Fruit fly (Drosophila melanogaster) whole organism, pupa: ENCODE results near the gene fru.

Source experiments
- CG10348 ChIP-seq: fragments of 200-800 bp; sonication (Bioruptor generic); IDR thresholded peaks from 2 replicates; pipeline ENCODE4 v1.3.6; 2022; ENCODE audit warnings: missing biosample characterization, missing genetic modification characterization
- CG32121 ChIP-seq: fragments of 200-800 bp; sonication (Bioruptor generic); IDR thresholded peaks from 2 replicates; pipeline ENCODE4 v1.3.6; 2022; ENCODE audit warnings: missing biosample characterization, missing genetic modification characterization
- CG4496 ChIP-seq: fragments of 200-800 bp; sonication (Bioruptor generic); IDR thresholded peaks from 3 replicates; pipeline ENCODE4 v1.3.6; 2022; ENCODE audit warnings: missing biosample characterization, missing genetic modification characterization
- CG8159 ChIP-seq: fragments of 200-800 bp; sonication (Bioruptor generic); optimal IDR thresholded peaks from 3 replicates; lab custom pipeline; 2018; ENCODE audit warnings: missing biosample characterization, mild to moderate bottlenecking, missing genetic modification characterization, moderate library complexity
- CG8301 ChIP-seq: fragments of 200-800 bp; sonication (Bioruptor generic); optimal IDR thresholded peaks from 2 replicates; lab custom pipeline; 2018; ENCODE audit warnings: missing biosample characterization, mild to moderate bottlenecking, missing genetic modification characterization
- D1 ChIP-seq: fragments of 200-800 bp; sonication (Bioruptor generic); optimal IDR thresholded peaks from 2 replicates; lab custom pipeline; 2018; ENCODE audit warnings: missing biosample characterization, mild to moderate bottlenecking, missing genetic modification characterization, moderate library complexity
- Ets98B ChIP-seq: fragments of 200-800 bp; sonication (Bioruptor generic); IDR thresholded peaks from 2 replicates; pipeline ENCODE4 v1.3.6; 2022; ENCODE audit warnings: missing biosample characterization, missing genetic modification characterization
- Pif1A ChIP-seq: fragments of 200-800 bp; sonication (Bioruptor generic); optimal IDR thresholded peaks from 3 replicates; lab custom pipeline; 2016; ENCODE audit warnings: missing biosample characterization, missing genetic modification characterization
- Pif1B ChIP-seq: fragments of 200-800 bp; sonication (Bioruptor generic); optimal IDR thresholded peaks from 3 replicates; lab custom pipeline; 2016; ENCODE audit warnings: missing biosample characterization, missing genetic modification characterization
- fd96Ca ChIP-seq: fragments of 200-800 bp; sonication (Bioruptor generic); IDR thresholded peaks from 3 replicates; pipeline ENCODE4 v1.3.6; 2022; ENCODE audit warnings: missing biosample characterization, missing genetic modification characterization
- gl ChIP-seq: fragments of 200-800 bp; sonication (Bioruptor generic); optimal IDR thresholded peaks from 2 replicates; lab custom pipeline; 2018; ENCODE audit warnings: missing biosample characterization, mild to moderate bottlenecking, missing genetic modification characterization
- rn ChIP-seq: fragments of 200-800 bp; sonication (Bioruptor generic); IDR thresholded peaks from 2 replicates; pipeline ENCODE4 v1.3.6; 2022; ENCODE audit warnings: missing biosample characterization, missing genetic modification characterization

DNA sequence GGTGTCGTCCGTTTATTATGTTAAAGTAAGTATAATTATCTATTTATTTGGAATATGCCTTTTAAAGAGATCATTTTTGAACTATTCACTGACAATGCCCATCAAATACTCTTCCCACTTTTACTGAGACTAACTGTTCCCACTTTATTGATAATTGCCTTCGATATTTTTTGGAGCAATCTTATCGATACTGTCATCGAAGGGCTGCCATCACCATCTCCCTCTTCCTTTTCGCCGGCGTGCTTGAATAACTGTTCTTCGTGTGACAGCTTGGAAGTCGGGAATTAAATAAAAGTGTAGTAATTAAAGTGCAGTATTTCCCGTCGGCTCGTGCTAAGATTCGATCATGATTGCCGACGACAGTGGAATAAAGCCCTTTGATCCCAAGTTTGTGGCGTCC is 45.4 kb upstream of the fru start, which contains the start of gene qin:
- TF ChIP-seq CG32121 (GFP tag; lab: Robert Waterston, UW): no peak
- no peak for TF ChIP-seq CG8301 (tag; lab: Kevin White, UChicago)
- TF ChIP-seq Ets98B (GFP tag; lab: Robert Waterston, UW): no peak
- no peak for TF ChIP-seq D1 (tag; lab: Kevin White, UChicago)
- no peak for TF ChIP-seq Pif1B
- no peak for TF ChIP-seq fd96Ca (GFP tag; lab: Robert Waterston, UW)
- no peak for TF ChIP-seq rn
- TF ChIP-seq CG8159 (tag; lab: Kevin White, UChicago): no peak
- no peak for TF ChIP-seq CG4496 (GFP tag; lab: Robert Waterston, UW)
- TF ChIP-seq Pif1A (GFP tag; lab: Kevin White, UChicago): no peak
- no peak for TF ChIP-seq gl (tag; lab: Kevin White, UChicago)
- TF ChIP-seq CG10348 (GFP tag; lab: Robert Waterston, UW): no peak
